Fruit fly (Drosophila melanogaster) whole organism, embryonic: ENCODE data around the gene mRpL39.

ENCODE experiments used
- Atf3 ChIP-seq: fragments of 200-800 bp; sonication (Bioruptor generic); optimal IDR thresholded peaks from 3 replicates; lab custom pipeline; 2016; ENCODE audit warnings: missing biosample characterization, missing genetic modification characterization
- BtbVII ChIP-seq: fragments of 200-800 bp; sonication (Bioruptor generic); optimal IDR thresholded peaks from 3 replicates; lab custom pipeline; 2017; ENCODE audit warnings: missing biosample characterization, mild to moderate bottlenecking, missing genetic modification characterization
- CG10366 ChIP-seq: fragments of 200-800 bp; sonication (Bioruptor generic); IDR thresholded peaks from 2 replicates; pipeline ENCODE4 v1.3.6; 2022; ENCODE audit warnings: missing biosample characterization, missing genetic modification characterization
- CG10543 ChIP-seq: fragments of 200-800 bp; sonication (Bioruptor generic); optimal IDR thresholded peaks from 3 replicates; lab custom pipeline; 2017; ENCODE audit warnings: missing biosample characterization, mild to moderate bottlenecking, missing genetic modification characterization, moderate library complexity
- CG11398 ChIP-seq: fragments of 200-800 bp; sonication (Bioruptor generic); optimal IDR thresholded peaks from 2 replicates; lab custom pipeline; 2016; ENCODE audit warnings: missing biosample characterization, missing genetic modification characterization
- CG11696 ChIP-seq: fragments of 200-800 bp; sonication (Bioruptor generic); IDR thresholded peaks from 2 replicates; pipeline ENCODE4 v1.3.6; 2022; ENCODE audit warnings: missing biosample characterization, missing genetic modification characterization
- CG12155 ChIP-seq: fragments of 200-800 bp; sonication (Bioruptor generic); optimal IDR thresholded peaks from 3 replicates; lab custom pipeline; 2016; ENCODE audit warnings: missing biosample characterization, missing genetic modification characterization
- CG13894 ChIP-seq: fragments of 200-800 bp; sonication (Bioruptor generic); optimal IDR thresholded peaks from 3 replicates; lab custom pipeline; 2018; ENCODE audit warnings: missing biosample characterization, mild to moderate bottlenecking, missing genetic modification characterization, moderate library complexity
- CG15269 ChIP-seq: fragments of 200-800 bp; sonication (Bioruptor generic); optimal IDR thresholded peaks from 2 replicates; lab custom pipeline; 2018; ENCODE audit warnings: missing biosample characterization, mild to moderate bottlenecking, missing genetic modification characterization, moderate library complexity
- CG1602 ChIP-seq: fragments of 200-800 bp; sonication (Bioruptor generic); optimal IDR thresholded peaks from 3 replicates; lab custom pipeline; 2016; ENCODE audit warnings: missing biosample characterization, missing genetic modification characterization
- CG17361 ChIP-seq: fragments of 200-800 bp; sonication (Bioruptor generic); IDR thresholded peaks from 3 replicates; pipeline ENCODE4 v1.3.6; 2022; ENCODE audit warnings: missing biosample characterization, missing genetic modification characterization
- CG17829 ChIP-seq: fragments of 200-800 bp; optimal IDR thresholded peaks from 2 replicates; lab custom pipeline; 2019; ENCODE audit warnings: missing biosample characterization, mild to moderate bottlenecking, missing genetic modification characterization, moderate library complexity
- CG2712 ChIP-seq: fragments of 200-800 bp; optimal IDR thresholded peaks from 3 replicates; lab custom pipeline; 2019; ENCODE audit warnings: missing biosample characterization, mild to moderate bottlenecking, missing genetic modification characterization, moderate library complexity
- CG3065 ChIP-seq: fragments of 200-800 bp; sonication (Bioruptor generic); optimal IDR thresholded peaks from 2 replicates; lab custom pipeline; 2016; ENCODE audit warnings: missing biosample characterization, missing genetic modification characterization
- CG34376 ChIP-seq: fragments of 200-800 bp; sonication (Bioruptor generic); optimal IDR thresholded peaks from 2 replicates; lab custom pipeline; 2018; ENCODE audit warnings: missing biosample characterization, mild to moderate bottlenecking, missing genetic modification characterization
- CG6654 ChIP-seq: fragments of 200-800 bp; sonication (Bioruptor generic); optimal IDR thresholded peaks from 2 replicates; lab custom pipeline; 2017; ENCODE audit warnings: missing biosample characterization, mild to moderate bottlenecking, missing genetic modification characterization
- CG7556 ChIP-seq: fragments of 200-800 bp; sonication (Bioruptor generic); optimal IDR thresholded peaks from 2 replicates; lab custom pipeline; 2017; ENCODE audit warnings: missing biosample characterization, mild to moderate bottlenecking, missing genetic modification characterization
- CG7745 ChIP-seq: fragments of 200-800 bp; sonication (Bioruptor generic); optimal IDR thresholded peaks from 2 replicates; lab custom pipeline; 2018; ENCODE audit warnings: missing biosample characterization, mild to moderate bottlenecking, missing genetic modification characterization, moderate library complexity
- CG7786 ChIP-seq: fragments of 200-800 bp; sonication (Bioruptor generic); optimal IDR thresholded peaks from 2 replicates; lab custom pipeline; 2016; ENCODE audit warnings: missing biosample characterization, missing genetic modification characterization
- CoRest ChIP-seq: fragments of 200-800 bp; sonication (Bioruptor generic); optimal IDR thresholded peaks from 3 replicates; lab custom pipeline; 2018; ENCODE audit warnings: missing biosample characterization, mild to moderate bottlenecking, missing genetic modification characterization, moderate library complexity
- Drgx ChIP-seq: fragments of 200-800 bp; sonication (Bioruptor generic); IDR thresholded peaks from 2 replicates; pipeline ENCODE4 v1.3.6; 2022; ENCODE audit warnings: missing biosample characterization, missing genetic modification characterization
- Med ChIP-seq: fragments of 200-800 bp; sonication (Bioruptor generic); peaks from one replicate; lab custom pipeline; 2016; ENCODE audit warnings: missing biosample characterization, missing genetic modification characterization, mild to moderate bottlenecking, inconsistent platforms, moderate library complexity
- NC2β ChIP-seq: fragments of 200-800 bp; sonication (Bioruptor generic); optimal IDR thresholded peaks from 2 replicates; lab custom pipeline; 2016; ENCODE audit warnings: missing biosample characterization, missing genetic modification characterization
- NFAT ChIP-seq: fragments of 200-800 bp; sonication (Bioruptor generic); IDR thresholded peaks from 2 replicates; pipeline ENCODE4 v1.3.6; 2022; ENCODE audit warnings: missing biosample characterization, missing genetic modification characterization
- Ravus ChIP-seq: fragments of 200-800 bp; sonication (Bioruptor generic); IDR thresholded peaks from 2 replicates; pipeline ENCODE4 v1.3.6; 2022; ENCODE audit warnings: missing biosample characterization, missing genetic modification characterization
- Sry-β ChIP-seq: fragments of 200-800 bp; sonication (Bioruptor generic); optimal IDR thresholded peaks from 2 replicates; lab custom pipeline; 2018; ENCODE audit warnings: missing biosample characterization, mild to moderate bottlenecking, missing genetic modification characterization, moderate library complexity
- Xrp1 ChIP-seq: fragments of 200-800 bp; sonication (Bioruptor generic); IDR thresholded peaks from 2 replicates; pipeline ENCODE4 v1.3.6; 2022; ENCODE audit warnings: missing biosample characterization, missing genetic modification characterization
- ab ChIP-seq: fragments of 200-800 bp; sonication (Bioruptor generic); optimal IDR thresholded peaks from 2 replicates; lab custom pipeline; 2016; ENCODE audit warnings: missing biosample characterization, missing genetic modification characterization
- ara ChIP-seq: fragments of 200-800 bp; sonication (Bioruptor generic); IDR thresholded peaks from 2 replicates; pipeline ENCODE4 v1.3.6; 2022; ENCODE audit warnings: missing biosample characterization, missing genetic modification characterization
- ash1 ChIP-seq: fragments of 200-800 bp; sonication (Bioruptor generic); optimal IDR thresholded peaks from 2 replicates; lab custom pipeline; 2018; ENCODE audit warnings: missing biosample characterization, mild to moderate bottlenecking, missing genetic modification characterization
- bsh ChIP-seq, 2 experiments: fragments of 200-800 bp; sonication (Bioruptor generic); optimal IDR thresholded peaks; 2 replicates each; lab custom pipeline; 2017 to 2018; ENCODE audit warnings: mild to moderate bottlenecking in 2 of 2, missing biosample characterization in 2 of 2, missing genetic modification characterization in 2 of 2, moderate library complexity in 1 of 2
- caup ChIP-seq: fragments of 200-800 bp; sonication (Bioruptor generic); optimal IDR thresholded peaks from 3 replicates; lab custom pipeline; 2017; ENCODE audit warnings: missing biosample characterization, mild to moderate bottlenecking, missing genetic modification characterization, moderate library complexity; ENCODE audit not compliant: severe bottlenecking
- crc ChIP-seq: fragments of 200-800 bp; sonication (Bioruptor generic); optimal IDR thresholded peaks from 2 replicates; lab custom pipeline; 2016; ENCODE audit warnings: missing biosample characterization, missing genetic modification characterization
- da ChIP-seq: fragments of 200-800 bp; sonication (Bioruptor generic); optimal IDR thresholded peaks from 2 replicates; lab custom pipeline; 2016; ENCODE audit warnings: missing biosample characterization, missing genetic modification characterization
- ewg ChIP-seq: fragments of 200-800 bp; sonication (Bioruptor generic); optimal IDR thresholded peaks from 3 replicates; lab custom pipeline; 2017; ENCODE audit warnings: mild to moderate bottlenecking, missing biosample characterization, missing genetic modification reagents, missing genetic modification characterization
- jigr1 ChIP-seq: fragments of 200-800 bp; sonication (Bioruptor generic); IDR thresholded peaks from 3 replicates; pipeline ENCODE4 v1.3.6; 2022; ENCODE audit warnings: missing biosample characterization, missing genetic modification characterization
- kah ChIP-seq: fragments of 200-800 bp; sonication (Bioruptor generic); optimal IDR thresholded peaks from 2 replicates; lab custom pipeline; 2018; ENCODE audit warnings: missing biosample characterization, mild to moderate bottlenecking, missing genetic modification characterization
- lab ChIP-seq: fragments of 200-800 bp; sonication (Bioruptor generic); optimal IDR thresholded peaks from 3 replicates; lab custom pipeline; 2017; ENCODE audit warnings: missing biosample characterization, missing genetic modification characterization, mild to moderate bottlenecking, moderate library complexity, missing genetic modification reagents
- lola ChIP-seq, 3 experiments: fragments of >200 bp in 2 of 3; fragments of 200-800 bp in 1 of 3; sonication (Bioruptor generic) in 1 of 3; optimal IDR thresholded peaks; 2 replicates each; lab custom pipeline; 2017 to 2019; ENCODE audit warnings: missing biosample characterization in 3 of 3, missing genetic modification characterization in 3 of 3, mild to moderate bottlenecking in 1 of 3, moderate library complexity in 1 of 3
- pita ChIP-seq: fragments of 200-800 bp; sonication (Bioruptor generic); optimal IDR thresholded peaks from 2 replicates; lab custom pipeline; 2017; ENCODE audit warnings: missing biosample characterization, mild to moderate bottlenecking, missing genetic modification characterization
- psq ChIP-seq: fragments of 200-800 bp; sonication (Bioruptor generic); optimal IDR thresholded peaks from 2 replicates; lab custom pipeline; 2017; ENCODE audit warnings: missing biosample characterization, missing genetic modification characterization
- rib ChIP-seq: fragments of 200-800 bp; sonication (Bioruptor generic); IDR thresholded peaks from 2 replicates; pipeline ENCODE4 v1.3.6; 2022; ENCODE audit warnings: missing biosample characterization, missing genetic modification characterization
- sens ChIP-seq: fragments of 200-800 bp; sonication (Bioruptor generic); peaks from one replicate; lab custom pipeline; 2016; ENCODE audit warnings: missing biosample characterization, missing genetic modification characterization
- ssp ChIP-seq: fragments of 200-800 bp; sonication (Bioruptor generic); IDR thresholded peaks from 2 replicates; pipeline ENCODE4 v1.3.6; 2022; ENCODE audit warnings: missing biosample characterization, missing genetic modification characterization
- ttk ChIP-seq: fragments of 200-800 bp; sonication (Bioruptor generic); IDR thresholded peaks from 2 replicates; pipeline ENCODE4 v2.1.2; 2022; ENCODE audit warnings: missing biosample characterization, missing genetic modification characterization
- unpg ChIP-seq: fragments of 200-800 bp; sonication (Bioruptor generic); optimal IDR thresholded peaks from 3 replicates; lab custom pipeline; 2018; ENCODE audit warnings: missing biosample characterization, mild to moderate bottlenecking, missing genetic modification characterization, moderate library complexity
- wek ChIP-seq: fragments of 200-800 bp; sonication (Bioruptor generic); optimal IDR thresholded peaks from 3 replicates; lab custom pipeline; 2018; ENCODE audit warnings: missing biosample characterization, mild to moderate bottlenecking, missing genetic modification characterization, moderate library complexity
- zfh1 ChIP-seq: fragments of 200-800 bp; sonication (Bioruptor generic); IDR thresholded peaks from 3 replicates; pipeline ENCODE4 v1.3.6; 2022; ENCODE audit warnings: missing biosample characterization, missing genetic modification characterization

Gene mRpL39

dm6 chr3L:15006825-15007224, 7.4 kb upstream of the mRpL39 start (continued):
- no peak for TF ChIP-seq NC2β (GFP tag; lab: Kevin White, UChicago)
- no peak for TF ChIP-seq CG3065 (GFP tag; lab: Kevin White, UChicago)
- TF ChIP-seq CG2712 (tag; lab: Kevin White, UChicago), result peak; percentile 19
- TF ChIP-seq ssp (GFP tag; lab: Robert Waterston, UW), result no peak

DNA sequence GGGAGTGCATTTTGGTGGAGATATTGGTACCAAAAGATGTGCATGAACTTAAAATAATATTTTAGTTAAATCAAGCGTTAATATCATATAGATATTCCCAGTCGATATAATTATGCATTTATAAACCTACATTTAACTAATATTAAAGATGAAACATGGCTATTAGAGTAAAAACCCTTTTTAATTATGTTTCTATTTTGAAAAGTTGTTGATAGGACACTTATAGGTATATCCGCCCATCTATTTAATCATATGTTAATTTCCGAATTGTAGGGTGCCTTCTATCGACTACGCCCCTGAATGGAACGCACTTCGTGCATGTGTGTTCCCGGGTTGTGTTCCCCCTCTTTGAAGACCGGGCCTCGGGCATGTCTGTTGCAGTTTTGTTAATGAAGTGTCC, 6.3 kb upstream of the mRpL39 start:
- TF ChIP-seq sens (peak; percentile 31), CG6654 (GFP tag; lab: Kevin White, UChicago) (no peak), CG12155 (GFP tag; lab: Kevin White, UChicago) (no peak), bsh (GFP tag; optimal IDR thresholded peaks at IDR 0.05; lab: Kevin White, UChicago) (peak in 1 of 2 experiments; percentile 42), rib (GFP tag; lab: Robert Waterston, UW) (no peak), ara (GFP tag; lab: Robert Waterston, UW) (no peak), ttk (no peak), NFAT (GFP tag; lab: Robert Waterston, UW) (no peak), unpg (GFP tag; lab: Kevin White, UChicago) (no peak), caup (GFP tag; lab: Kevin White, UChicago) (no peak), da (GFP tag; lab: Kevin White, UChicago) (no peak), CG17361 (GFP tag; lab: Robert Waterston, UW) (0 out of 3 replicates have a peak, but pooled peaks have one; percentile 29), CoRest (tag; lab: Kevin White, UChicago) (no peak)

dm6 chr3L:15005085-15005484, 5.6 kb upstream of the mRpL39 start:
- 0 out of 3 replicates have a peak, but pooled peaks have one; percentile 12 for TF ChIP-seq zfh1 (GFP tag; lab: Robert Waterston, UW)
- TF ChIP-seq Sry-β, result no peak
- no peak for TF ChIP-seq CG1602 (GFP tag; lab: Kevin White, UChicago)
- TF ChIP-seq crc, result no peak
- no peak for TF ChIP-seq CG7786 (GFP tag; lab: Kevin White, UChicago)
- no peak for TF ChIP-seq lola (GFP tag; optimal IDR thresholded peaks at IDR 0.05; lab: Kevin White, UChicago)
- peak; percentile 17 for TF ChIP-seq ewg (GFP tag; lab: Kevin White, UChicago)
- TF ChIP-seq Drgx, result peak; percentile 78
- TF ChIP-seq kah (GFP tag; lab: Kevin White, UChicago), result no peak
- peak; percentile 30; the same call in 1 of the 2 replicates for TF ChIP-seq Xrp1 (GFP tag; lab: Robert Waterston, UW)
- no peak for TF ChIP-seq jigr1 (GFP tag; lab: Robert Waterston, UW)
- TF ChIP-seq, all 482 proteins: peak for 4

- TF ChIP-seq lab, result peak; percentile 33
- no peak for TF ChIP-seq CG15269 (tag; lab: Kevin White, UChicago)
- TF ChIP-seq ab (GFP tag; lab: Kevin White, UChicago), result no peak
- TF ChIP-seq CG34376, result peak; percentile 28
- TF ChIP-seq Ravus (GFP tag; lab: Robert Waterston, UW), result no peak
- no peak for TF ChIP-seq CG10366 (GFP tag; lab: Robert Waterston, UW)
- TF ChIP-seq BtbVII (GFP tag; lab: Kevin White, UChicago), result peak; percentile 50
- no peak for TF ChIP-seq wek (GFP tag; lab: Kevin White, UChicago)
- TF ChIP-seq CG11696 (GFP tag; lab: Robert Waterston, UW), result no peak
- TF ChIP-seq psq (GFP tag; lab: Kevin White, UChicago), result no peak
- TF ChIP-seq pita (GFP tag; lab: Kevin White, UChicago), result no peak
- TF ChIP-seq Atf3, result no peak
- no peak for TF ChIP-seq CG7745 (tag; lab: Kevin White, UChicago)
- TF ChIP-seq CG10543 (GFP tag; lab: Kevin White, UChicago), result peak; percentile 26
- TF ChIP-seq Med (GFP tag; lab: Kevin White, UChicago), result peak; percentile 57
- TF ChIP-seq CG17829, result no peak
- TF ChIP-seq CG11398 (GFP tag; lab: Kevin White, UChicago), result no peak
- TF ChIP-seq CG7556 (GFP tag; lab: Kevin White, UChicago), result no peak
- peak; percentile 64 for TF ChIP-seq CG13894 (tag; lab: Kevin White, UChicago)
- TF ChIP-seq ash1 (GFP tag; lab: Kevin White, UChicago), result no peak
These were observed 6.7 kb downstream of the mRpL39 start for dm6 chr3L:14992807-14993206.
